Worm (Caenorhabditis elegans) whole organism, L4/young adult: ENCODE data around the gene nhr-138.
"Not testable (repeated sequence)": the region's sequence is repeated elsewhere in the genome, so short reads cannot be mapped to it uniquely, and the experiment has no call there.

Experiments used
- dao-5 ChIP-seq: sonication (generic microtip); optimal IDR thresholded peaks from 2 replicates; lab custom pipeline; 2016; ENCODE audit warnings: missing genotype, missing genetic modification characterization, moderate library complexity, missing compliant biosample characterization
- him-1 ChIP-seq: sonication (generic microtip); optimal IDR thresholded peaks from 2 replicates; lab custom pipeline; 2016; ENCODE audit warnings: missing genotype, missing genetic modification reagents, missing genetic modification characterization, missing compliant biosample characterization

DNA sequence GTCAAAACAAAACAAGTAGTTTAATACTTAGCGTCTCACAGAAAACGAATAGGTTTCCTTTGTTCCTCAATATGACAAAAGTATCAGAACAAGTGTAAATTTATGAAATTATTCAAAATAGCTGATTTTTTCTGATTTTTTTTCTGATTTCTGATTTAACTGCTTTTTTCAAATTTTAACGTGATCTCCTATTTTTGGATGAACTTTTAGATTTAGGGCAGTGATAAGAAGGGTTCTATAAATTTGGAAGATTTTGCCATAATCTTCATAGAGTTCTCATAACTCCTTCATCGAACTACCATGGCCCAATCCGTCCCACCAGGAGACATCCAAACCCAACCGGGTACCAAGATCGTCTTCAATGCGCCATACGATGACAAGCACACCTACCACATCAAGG is 44.7 kb downstream of the nhr-138 start, which contains the start of gene msp-78:
- TF ChIP-seq dao-5 (tag; lab: Kevin White, UChicago); him-1: not testable (repeated sequence)
